Fruit fly (Drosophila melanogaster): ENCODE data around the gene CG16974.

CG16974 gene

dm6 chr2L:13145035-13145683 lies 46.6 kb downstream of the CG16974 start (continued):
- TF ChIP-seq repo (GFP tag; optimal IDR thresholded peaks at IDR 0.05) (peak; percentile 46), chinmo (GFP tag; IDR thresholded peaks at IDR 0.05; ENCODE audit: partially characterized antibody) (peak; percentile 84; the same call in 2 of the 4 replicates), CG31441 (GFP tag; IDR thresholded peaks at IDR 0.05) (peak; percentile 74), chn (GFP tag; optimal IDR thresholded peaks at IDR 0.05) (peak; percentile 45), CG8089 (GFP tag; optimal IDR thresholded peaks at IDR 0.05) (peak; percentile 16), ac (GFP tag; optimal IDR thresholded peaks at IDR 0.05) (no peak), CG1233 (GFP tag; optimal IDR thresholded peaks at IDR 0.05) (peak; percentile 54), Eip74EF (GFP tag; optimal IDR thresholded peaks at IDR 0.05) (peak in 1 of 2 experiments; percentile 68), stwl (tag; optimal IDR thresholded peaks at IDR 0.05) (no peak), gcm2 (GFP tag; optimal IDR thresholded peaks at IDR 0.05) (no peak), HLH4C (GFP tag; IDR thresholded peaks at IDR 0.05; ENCODE audit: partially characterized antibody) (no peak), slou (GFP tag; optimal IDR thresholded peaks at IDR 0.05) (peak; percentile 47), Myb (GFP tag; optimal IDR thresholded peaks at IDR 0.05) (peak; percentile 59), wor (GFP tag; IDR thresholded peaks at IDR 0.05) (0 out of 2 replicates have a peak, but pooled peaks have one; percentile 10), oc (tag; optimal IDR thresholded peaks at IDR 0.05) (peak; percentile 49), CG3726 (GFP tag; IDR thresholded peaks at IDR 0.05) (0 out of 3 replicates have a peak, but pooled peaks have one; percentile 40), CG2875 (GFP tag; optimal IDR thresholded peaks at IDR 0.05) (no peak), CG13123 (GFP tag; optimal IDR thresholded peaks at IDR 0.05) (peak; percentile 29), disco-r (GFP tag; optimal IDR thresholded peaks at IDR 0.05) (peak; percentile 56), CG13296 (GFP tag; optimal IDR thresholded peaks at IDR 0.05) (peak; percentile 80), cad (GFP tag; optimal IDR thresholded peaks at IDR 0.05) (no peak), sug (tag; optimal IDR thresholded peaks at IDR 0.05) (peak; percentile 71), Neu2 (GFP tag; optimal IDR thresholded peaks at IDR 0.05; ENCODE audit: borderline replicate concordance) (no peak), Drgx (GFP tag; IDR thresholded peaks at IDR 0.05) (peak; percentile 69; the same call in 1 of the 2 replicates), slbo (GFP tag; IDR thresholded peaks at IDR 0.05) (peak; percentile 91), Pdp1 (GFP tag; optimal IDR thresholded peaks at IDR 0.05) (peak; percentile 68 to 77), vnd (GFP tag; IDR thresholded peaks at IDR 0.05; ENCODE audit: partially characterized antibody) (no peak), CG5953 (GFP tag; IDR thresholded peaks at IDR 0.05) (peak; percentile 32; the same call in 1 of the 2 replicates), Atf6 (GFP tag; IDR thresholded peaks at IDR 0.05) (peak; percentile 85), CG10267 (tag; optimal IDR thresholded peaks at IDR 0.05) (peak; percentile 54), Mes4 (GFP tag; optimal IDR thresholded peaks at IDR 0.05) (peak; percentile 47), Hr51 (GFP tag; optimal IDR thresholded peaks at IDR 0.05) (peak; percentile 33 to 81), en (GFP tag; optimal IDR thresholded peaks at IDR 0.05) (peak; percentile 41), pho (GFP tag; optimal IDR thresholded peaks at IDR 0.05) (peak; percentile 79), CG15479 (GFP tag; optimal IDR thresholded peaks at IDR 0.05) (no peak), CG13775 (GFP tag; optimal IDR thresholded peaks at IDR 0.05) (peak; percentile 59), CG18262 (tag; optimal IDR thresholded peaks at IDR 0.05) (peak; percentile 62), nerfin-1 (tag; optimal IDR thresholded peaks at IDR 0.05) (no peak), CG13424 (tag; optimal IDR thresholded peaks at IDR 0.05) (peak; percentile 73), pan (optimal IDR thresholded peaks at IDR 0.05) (no peak), pan (GFP tag; optimal IDR thresholded peaks at IDR 0.05 in 1 of 2, IDR thresholded peaks at IDR 0.05 in 1 of 2) (peak in 1 of 2 experiments; percentile 84), wek (GFP tag; optimal IDR thresholded peaks at IDR 0.05) (no peak), CG30403 (GFP tag; optimal IDR thresholded peaks at IDR 0.05) (peak; percentile 82), CG4854 (GFP tag; optimal IDR thresholded peaks at IDR 0.05) (peak; percentile 65), CG4360 (GFP tag; IDR thresholded peaks at IDR 0.05) (no peak), CG14014 (GFP tag; IDR thresholded peaks at IDR 0.05) (peak; percentile 89), nmo (GFP tag; optimal IDR thresholded peaks at IDR 0.05) (peak; percentile 78), Adf1 (GFP tag; IDR thresholded peaks at IDR 0.05) (peak; percentile 70), Hmr (GFP tag; optimal IDR thresholded peaks at IDR 0.05) (peak; percentile 73)
